Worm (Caenorhabditis elegans): ENCODE results near the gene T04F8.7.

DNA sequence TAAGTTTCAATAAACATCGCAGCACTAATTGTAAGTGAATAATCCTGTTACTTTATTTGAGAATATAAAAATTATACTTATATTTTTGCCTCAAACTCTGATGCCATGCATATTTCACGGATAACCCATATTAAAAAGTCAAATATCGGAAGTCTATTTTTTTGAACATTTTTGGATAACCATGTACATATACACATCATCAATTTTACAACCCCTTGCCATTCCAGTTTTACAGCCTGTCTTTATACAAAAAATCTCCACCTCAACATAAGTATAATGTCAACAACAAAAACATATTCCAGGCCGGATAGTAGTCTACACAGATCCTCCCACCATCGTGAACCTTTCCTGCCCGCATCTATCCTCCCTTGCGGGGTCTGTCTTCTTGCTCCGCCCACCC is 3.5 kb upstream of the T04F8.7 start, which contains the start of gene hnd-1:
- TF ChIP-seq ztf-11 (tag; optimal IDR thresholded peaks at IDR 0.05) (no peak), unc-62 (GFP tag; optimal IDR thresholded peaks at IDR 0.05) (no peak), snpc-4 (tag; optimal IDR thresholded peaks at IDR 0.05) (no peak), pha-4 (tag; optimal IDR thresholded peaks at IDR 0.05) (no peak), sem-2 (GFP tag; optimal IDR thresholded peaks at IDR 0.05) (no peak), sptf-1 (tag; optimal IDR thresholded peaks at IDR 0.05) (no peak), lin-13 (tag; optimal IDR thresholded peaks at IDR 0.05) (no peak), unc-39 (tag; optimal IDR thresholded peaks at IDR 0.05) (no peak), mls-2 (tag; optimal IDR thresholded peaks at IDR 0.05) (no peak), ces-1 (GFP tag; optimal IDR thresholded peaks at IDR 0.05) (no peak), hlh-1 (tag; optimal IDR thresholded peaks at IDR 0.05) (no peak), elt-3 (tag; optimal IDR thresholded peaks at IDR 0.05) (no peak), nhr-12 (tag; optimal IDR thresholded peaks at IDR 0.05) (no peak), ceh-39 (tag; optimal IDR thresholded peaks at IDR 0.05) (no peak)
